Fruit fly (Drosophila melanogaster): ENCODE measurements around the gene Ssk.

- no peak for TF ChIP-seq CG8478 (optimal IDR thresholded peaks at IDR 0.05)
- TF ChIP-seq CTCF (optimal IDR thresholded peaks at IDR 0.05) = no peak
Measured at dm6 chr3L:20178101-20178500, 10.2 kb upstream of the Ssk start.
